Worm (Caenorhabditis elegans): ENCODE measurements around the gene exc-13.

DNA sequence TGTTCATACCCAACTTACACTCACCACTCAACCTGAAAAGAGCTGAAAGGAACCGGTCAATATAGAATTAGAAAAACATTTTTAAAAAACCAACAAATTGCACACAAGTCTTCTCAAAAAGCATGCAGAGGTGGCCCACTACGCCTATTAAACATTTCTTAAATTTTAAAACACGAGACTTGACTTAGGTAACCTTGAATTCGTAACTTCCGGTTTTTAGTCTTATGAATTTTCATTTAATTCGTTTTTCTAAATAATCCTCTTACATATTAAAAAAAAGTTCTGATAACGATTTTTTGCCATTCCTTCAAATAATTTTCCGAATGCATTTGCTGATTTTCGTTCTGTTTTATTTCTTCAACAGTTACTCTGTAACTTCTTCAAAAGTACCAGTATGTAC lies 37.0 kb upstream of the exc-13 start, which contains the start of gene clec-7:
- TF ChIP-seq nhr-23 (tag; optimal IDR thresholded peaks at IDR 0.05), result no peak
- no peak for TF ChIP-seq peb-1 (tag; optimal IDR thresholded peaks at IDR 0.05)
- TF ChIP-seq unc-39 (tag; optimal IDR thresholded peaks at IDR 0.05), result no peak
- TF ChIP-seq fos-1 (tag; optimal IDR thresholded peaks at IDR 0.05), result no peak
- TF ChIP-seq aly-2 (tag; optimal IDR thresholded peaks at IDR 0.05), result no peak
- no peak for TF ChIP-seq lin-13 (GFP tag; optimal IDR thresholded peaks at IDR 0.05)
- TF ChIP-seq nhr-237 (tag; optimal IDR thresholded peaks at IDR 0.05), result no peak
- TF ChIP-seq ztf-4 (tag; optimal IDR thresholded peaks at IDR 0.05), result no peak
- TF ChIP-seq R02D3.7 (tag; optimal IDR thresholded peaks at IDR 0.05), result no peak
- TF ChIP-seq nhr-12 (tag; optimal IDR thresholded peaks at IDR 0.05), result no peak
- TF ChIP-seq unc-62 (GFP tag; optimal IDR thresholded peaks at IDR 0.05), result no peak
- TF ChIP-seq ceh-82 (tag; optimal IDR thresholded peaks at IDR 0.05), result no peak

Measured in whole organism, L2 larva.